Worm (Caenorhabditis elegans) whole organism, L3 larva: ENCODE measurements around the gene F47B8.4.

ENCODE experiments used
- ama-1 ChIP-seq: fragments of 150-350 bp; optimal IDR thresholded peaks from 2 replicates; lab custom pipeline; 2018
- ceh-16 ChIP-seq: sonication (generic microtip); optimal IDR thresholded peaks from 2 replicates; lab custom pipeline; 2017; ENCODE audit warnings: missing biosample characterization, missing genetic modification characterization
- ceh-9 ChIP-seq: sonication (generic microtip); optimal IDR thresholded peaks from 2 replicates; lab custom pipeline; 2018; ENCODE audit warnings: missing biosample characterization, missing genetic modification characterization
- fkh-10 ChIP-seq: sonication (generic microtip); optimal IDR thresholded peaks from 2 replicates; lab custom pipeline; 2017; ENCODE audit warnings: missing biosample characterization, missing genetic modification reagents, missing genetic modification characterization
- lin-15B ChIP-seq: fragments of 150-350 bp; optimal IDR thresholded peaks from 2 replicates; lab custom pipeline; 2014; ENCODE audit warnings: missing biosample characterization, missing genetic modification characterization
- nfya-1 ChIP-seq: sonication (generic microtip); optimal IDR thresholded peaks from 2 replicates; lab custom pipeline; 2017; ENCODE audit warnings: missing genetic modification characterization, mild to moderate bottlenecking, missing compliant biosample characterization, antibody characterized with exemption, moderate library complexity; ENCODE audit not compliant: insufficient read depth
- nhr-11 ChIP-seq: fragments of 150-350 bp; optimal IDR thresholded peaks from 2 replicates; lab custom pipeline; 2014; ENCODE audit warnings: missing biosample characterization, missing genetic modification characterization
- nhr-12 ChIP-seq: fragments of 150-350 bp; optimal IDR thresholded peaks from 2 replicates; lab custom pipeline; 2014; ENCODE audit warnings: missing biosample characterization, missing genetic modification characterization
- nhr-76 ChIP-seq: fragments of 150-350 bp; sonication (generic microtip); optimal IDR thresholded peaks from 5 replicates; lab custom pipeline; 2014; ENCODE audit warnings: missing biosample characterization, missing genetic modification characterization
- nhr-77 ChIP-seq: fragments of 150-350 bp; optimal IDR thresholded peaks from 2 replicates; lab custom pipeline; 2014; ENCODE audit warnings: missing biosample characterization, missing genetic modification characterization
- snpc-4 ChIP-seq: fragments of 150-350 bp; optimal IDR thresholded peaks from 2 replicates; lab custom pipeline; 2014; ENCODE audit warnings: missing biosample characterization, missing genetic modification characterization
- unc-39 ChIP-seq: sonication (generic microtip); optimal IDR thresholded peaks from 4 replicates; lab custom pipeline; 2017; ENCODE audit warnings: missing biosample characterization, missing genetic modification characterization
- unc-62 ChIP-seq: fragments of 150-350 bp; sonication (generic microtip); optimal IDR thresholded peaks from 4 replicates; lab custom pipeline; 2014; ENCODE audit warnings: missing biosample characterization, missing genetic modification reagents, missing genetic modification characterization
- ztf-4 ChIP-seq: fragments of 150-350 bp; optimal IDR thresholded peaks from 2 replicates; lab custom pipeline; 2014; ENCODE audit warnings: missing biosample characterization, missing genetic modification characterization

DNA sequence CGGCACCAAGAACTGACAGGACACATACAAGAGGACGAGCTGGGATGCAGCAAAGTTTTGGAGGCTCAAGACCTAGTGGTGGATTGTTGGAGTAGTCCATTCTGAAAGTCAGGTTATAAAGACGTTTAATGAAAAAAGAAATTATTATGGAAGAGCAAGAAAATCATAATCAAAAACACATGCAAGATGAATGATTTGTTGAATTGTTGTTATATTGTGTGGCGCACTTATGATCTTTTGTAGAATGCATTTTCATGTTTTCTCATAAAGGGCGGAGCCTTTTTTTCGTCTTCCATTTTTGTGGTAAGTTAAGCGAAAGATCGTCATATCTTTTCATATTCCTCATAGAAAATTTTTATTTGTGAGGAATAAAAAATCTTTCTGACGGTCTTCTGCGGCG is 7.9 kb downstream of the F47B8.4 start, which contains the start of gene F47B8.2:
- no peak for TF ChIP-seq unc-39 (tag; lab: Kevin White, UChicago)
- no peak for TF ChIP-seq snpc-4 (tag; lab: Kevin White, UChicago)
- TF ChIP-seq nhr-12 (tag; lab: Kevin White, UChicago), result no peak
- TF ChIP-seq ceh-16, result no peak
- no peak for TF ChIP-seq nhr-11
- no peak for TF ChIP-seq nfya-1 (tag; lab: Kevin White, UChicago)
- TF ChIP-seq nhr-77 (tag; lab: Kevin White, UChicago), result no peak
- no peak for TF ChIP-seq ztf-4 (tag; lab: Kevin White, UChicago)
- TF ChIP-seq unc-62 (GFP tag; lab: Kevin White, UChicago), result no peak
- TF ChIP-seq ceh-9 (tag; lab: Kevin White, UChicago), result no peak
- TF ChIP-seq lin-15B (tag; lab: Kevin White, UChicago), result no peak
- no peak for TF ChIP-seq fkh-10 (GFP tag; lab: Kevin White, UChicago)
- TF ChIP-seq nhr-76 (tag; lab: Kevin White, UChicago), result no peak
- TF ChIP-seq ama-1 (lab: Kevin White, UChicago), result no peak
